Fruit fly (Drosophila melanogaster) whole organism, embryonic: Measurements from ENCODE around the gene CG31249.
A peak's percentile ranks its signal among the peaks of the same experiment; 100 is the strongest.

Experiments used
- CG10147 ChIP-seq: fragments of 200-800 bp; sonication (Bioruptor generic); optimal IDR thresholded peaks from 2 replicates; lab custom pipeline; 2019; ENCODE audit warnings: missing biosample characterization, mild to moderate bottlenecking, missing genetic modification characterization, moderate library complexity
- CG10274 ChIP-seq: fragments of 200-800 bp; sonication (Bioruptor generic); optimal IDR thresholded peaks from 3 replicates; lab custom pipeline; 2017; ENCODE audit warnings: missing biosample characterization, mild to moderate bottlenecking, missing genetic modification characterization
- CG11398 ChIP-seq: fragments of 200-800 bp; sonication (Bioruptor generic); optimal IDR thresholded peaks from 2 replicates; lab custom pipeline; 2016; ENCODE audit warnings: missing biosample characterization, missing genetic modification characterization
- CG11696 ChIP-seq: fragments of 200-800 bp; sonication (Bioruptor generic); IDR thresholded peaks from 2 replicates; pipeline ENCODE4 v1.3.6; 2022; ENCODE audit warnings: missing biosample characterization, missing genetic modification characterization
- CG12219 ChIP-seq: fragments of 200-800 bp; sonication (Bioruptor generic); optimal IDR thresholded peaks from 3 replicates; lab custom pipeline; 2018; ENCODE audit warnings: missing biosample characterization, mild to moderate bottlenecking, missing genetic modification characterization
- CG12942 ChIP-seq: fragments of 200-800 bp; sonication (Bioruptor generic); optimal IDR thresholded peaks from 3 replicates; lab custom pipeline; 2016; ENCODE audit warnings: missing biosample characterization, missing genetic modification characterization
- CG13624 ChIP-seq: fragments of 200-800 bp; sonication (Bioruptor generic); optimal IDR thresholded peaks from 2 replicates; lab custom pipeline; 2016; ENCODE audit warnings: missing biosample characterization, missing genetic modification characterization
- CG13894 ChIP-seq: fragments of 200-800 bp; sonication (Bioruptor generic); optimal IDR thresholded peaks from 3 replicates; lab custom pipeline; 2018; ENCODE audit warnings: missing biosample characterization, mild to moderate bottlenecking, missing genetic modification characterization, moderate library complexity
- CG14965 ChIP-seq: fragments of 200-800 bp; sonication (Bioruptor generic); optimal IDR thresholded peaks from 2 replicates; lab custom pipeline; 2016; ENCODE audit warnings: missing biosample characterization, missing genetic modification characterization, borderline replicate concordance
- CG16813 ChIP-seq: fragments of 200-800 bp; sonication (Bioruptor generic); IDR thresholded peaks from 3 replicates; pipeline ENCODE4 v1.3.6; 2022; ENCODE audit warnings: missing biosample characterization, missing genetic modification characterization; ENCODE audit not compliant: partially characterized antibody
- CG17186 ChIP-seq: fragments of 200-800 bp; sonication (Bioruptor generic); optimal IDR thresholded peaks from 3 replicates; lab custom pipeline; 2017; ENCODE audit warnings: missing biosample characterization, missing genetic modification reagents, missing genetic modification characterization
- CG17568 ChIP-seq: fragments of 200-800 bp; sonication (Bioruptor generic); optimal IDR thresholded peaks from 2 replicates; lab custom pipeline; 2018; ENCODE audit warnings: missing biosample characterization, mild to moderate bottlenecking, missing genetic modification characterization, moderate library complexity
- CG2199 ChIP-seq: fragments of 200-800 bp; sonication (Bioruptor generic); IDR thresholded peaks from 3 replicates; pipeline ENCODE4 v1.3.6; 2022; ENCODE audit warnings: missing biosample characterization, missing genetic modification characterization
- CG2712 ChIP-seq: fragments of 200-800 bp; optimal IDR thresholded peaks from 3 replicates; lab custom pipeline; 2019; ENCODE audit warnings: missing biosample characterization, mild to moderate bottlenecking, missing genetic modification characterization, moderate library complexity
- CG31224 ChIP-seq: fragments of 200-800 bp; sonication (Bioruptor generic); IDR thresholded peaks from 2 replicates; pipeline ENCODE4 v1.3.6; 2022; ENCODE audit warnings: missing biosample characterization, missing genetic modification characterization
- CG32532 ChIP-seq: fragments of 200-800 bp; sonication (Bioruptor generic); IDR thresholded peaks from 2 replicates; pipeline ENCODE4 v1.3.6; 2022; ENCODE audit warnings: missing biosample characterization, missing genetic modification characterization
- CG33557 ChIP-seq: fragments of 200-800 bp; sonication (Bioruptor generic); optimal IDR thresholded peaks from 2 replicates; lab custom pipeline; 2019; ENCODE audit warnings: missing biosample characterization, mild to moderate bottlenecking, missing genetic modification characterization, moderate library complexity
- CG6791 ChIP-seq: fragments of 200-800 bp; sonication (Bioruptor generic); IDR thresholded peaks from 3 replicates; pipeline ENCODE4 v1.3.6; 2022; ENCODE audit warnings: missing biosample characterization, missing genetic modification characterization; ENCODE audit not compliant: partially characterized antibody
- CG7839 ChIP-seq: fragments of 200-800 bp; sonication (Bioruptor generic); optimal IDR thresholded peaks from 3 replicates; lab custom pipeline; 2018; ENCODE audit warnings: missing biosample characterization, mild to moderate bottlenecking, missing genetic modification characterization, moderate library complexity
- CG7928 ChIP-seq: fragments of 200-800 bp; sonication (Bioruptor generic); optimal IDR thresholded peaks from 2 replicates; lab custom pipeline; 2017; ENCODE audit warnings: missing biosample characterization, mild to moderate bottlenecking, missing genetic modification characterization
- CG8290 ChIP-seq, 3 experiments: fragments of 200-800 bp; sonication (Bioruptor generic); optimal IDR thresholded peaks; 2 replicates each; lab custom pipeline; 2016 to 2019; ENCODE audit warnings: missing biosample characterization in 3 of 3, missing genetic modification characterization in 3 of 3, mild to moderate bottlenecking in 2 of 3, moderate library complexity in 1 of 3
- CG8924 ChIP-seq: fragments of 200-800 bp; optimal IDR thresholded peaks from 3 replicates; lab custom pipeline; 2019; ENCODE audit warnings: missing biosample characterization, mild to moderate bottlenecking, missing genetic modification characterization, moderate library complexity
- Camta ChIP-seq: fragments of 200-800 bp; sonication (Bioruptor generic); optimal IDR thresholded peaks from 2 replicates; lab custom pipeline; 2016; ENCODE audit warnings: missing biosample characterization, missing genetic modification characterization
- Dp ChIP-seq: fragments of 200-800 bp; sonication (Bioruptor generic); optimal IDR thresholded peaks from 2 replicates; lab custom pipeline; 2018; ENCODE audit warnings: missing biosample characterization, mild to moderate bottlenecking, missing genetic modification characterization, moderate library complexity
- E2f1 ChIP-seq: fragments of 200-800 bp; sonication (Bioruptor generic); IDR thresholded peaks from 2 replicates; pipeline ENCODE4 v1.3.6; 2022; ENCODE audit warnings: missing biosample characterization, missing genetic modification characterization
- Mad ChIP-seq: fragments of 200-800 bp; sonication (Bioruptor generic); optimal IDR thresholded peaks from 2 replicates; lab custom pipeline; 2016; ENCODE audit warnings: missing biosample characterization, missing genetic modification characterization
- Optix ChIP-seq: fragments of 200-800 bp; sonication (Bioruptor generic); IDR thresholded peaks from 3 replicates; pipeline ENCODE4 v1.3.6; 2022; ENCODE audit warnings: missing biosample characterization, missing genetic modification characterization
- Poxn ChIP-seq: fragments of 200-800 bp; sonication (Bioruptor generic); IDR thresholded peaks from 2 replicates; pipeline ENCODE4 v1.3.6; 2022; ENCODE audit warnings: missing biosample characterization, missing genetic modification characterization
- Side ChIP-seq: fragments of 200-800 bp; sonication (Bioruptor generic); optimal IDR thresholded peaks from 2 replicates; lab custom pipeline; 2016; ENCODE audit warnings: missing biosample characterization, missing genetic modification characterization
- Spps ChIP-seq: fragments of 200-800 bp; sonication (Bioruptor generic); optimal IDR thresholded peaks from 2 replicates; lab custom pipeline; 2018; ENCODE audit warnings: missing biosample characterization, mild to moderate bottlenecking, missing genetic modification characterization
- Taf1 ChIP-seq: fragments of 200-800 bp; sonication (Bioruptor generic); IDR thresholded peaks from 2 replicates; pipeline ENCODE4 v1.3.6; 2022; ENCODE audit warnings: missing biosample characterization, missing genetic modification characterization
- Usf ChIP-seq: fragments of 200-800 bp; sonication (Bioruptor generic); optimal IDR thresholded peaks from 2 replicates; lab custom pipeline; 2017; ENCODE audit warnings: missing genotype, missing biosample characterization, missing genetic modification characterization
- Xbp1 ChIP-seq: fragments of 200-800 bp; sonication (Bioruptor generic); optimal IDR thresholded peaks from 3 replicates; lab custom pipeline; 2016; ENCODE audit warnings: missing biosample characterization, mild to moderate bottlenecking, missing genetic modification characterization
- bsh ChIP-seq, 2 experiments: fragments of 200-800 bp; sonication (Bioruptor generic); optimal IDR thresholded peaks; 2 replicates each; lab custom pipeline; 2017 to 2018; ENCODE audit warnings: mild to moderate bottlenecking in 2 of 2, missing biosample characterization in 2 of 2, missing genetic modification characterization in 2 of 2, moderate library complexity in 1 of 2
- crp ChIP-seq, 2 experiments: fragments of 200-800 bp; sonication (Bioruptor generic); optimal IDR thresholded peaks; 2 replicates in 1 of 2; 3 replicates in 1 of 2; lab custom pipeline; 2017; ENCODE audit warnings: missing biosample characterization in 2 of 2, missing genetic modification characterization in 2 of 2, mild to moderate bottlenecking in 1 of 2, moderate library complexity in 1 of 2
- en ChIP-seq: fragments of 200-800 bp; sonication (Bioruptor generic); optimal IDR thresholded peaks from 2 replicates; lab custom pipeline; 2016; ENCODE audit warnings: missing biosample characterization, missing genetic modification characterization
- eve ChIP-seq, 2 experiments: fragments of >200 bp; optimal IDR thresholded peaks; 2 replicates each; lab custom pipeline; 2017; ENCODE audit warnings: missing biosample characterization in 2 of 2, missing genetic modification characterization in 2 of 2
- gro ChIP-seq: fragments of 200-800 bp; sonication (Bioruptor generic); optimal IDR thresholded peaks from 2 replicates; lab custom pipeline; 2016; ENCODE audit warnings: missing biosample characterization, missing genetic modification characterization
- gsb ChIP-seq: fragments of 200-800 bp; sonication (Bioruptor generic); IDR thresholded peaks from 2 replicates; pipeline ENCODE4 v1.3.6; 2022; ENCODE audit warnings: missing biosample characterization, missing genetic modification characterization
- lola ChIP-seq, 3 experiments: fragments of >200 bp in 2 of 3; fragments of 200-800 bp in 1 of 3; sonication (Bioruptor generic) in 1 of 3; optimal IDR thresholded peaks; 2 replicates each; lab custom pipeline; 2017 to 2019; ENCODE audit warnings: missing biosample characterization in 3 of 3, missing genetic modification characterization in 3 of 3, mild to moderate bottlenecking in 1 of 3, moderate library complexity in 1 of 3
- lov ChIP-seq, 2 experiments: fragments of 200-800 bp in 1 of 2; fragments of >200 bp in 1 of 2; sonication (Bioruptor generic) in 1 of 2; IDR thresholded peaks in 1 of 2; optimal IDR thresholded peaks in 1 of 2; 2 replicates in 1 of 2; 3 replicates in 1 of 2; pipeline versions ENCODE4 v1.3.6 to Lab custom; 2017 to 2022; ENCODE audit warnings: missing biosample characterization in 1 of 2, missing genetic modification characterization in 1 of 2
- luna ChIP-seq: fragments of 200-800 bp; sonication (Bioruptor generic); optimal IDR thresholded peaks from 2 replicates; lab custom pipeline; 2016; ENCODE audit warnings: missing biosample characterization, missing genetic modification characterization
- nau ChIP-seq: fragments of 200-800 bp; sonication (Bioruptor generic); optimal IDR thresholded peaks from 3 replicates; lab custom pipeline; 2017; ENCODE audit warnings: missing biosample characterization, mild to moderate bottlenecking, missing genetic modification characterization, missing genetic modification reagents
- phol ChIP-seq: fragments of 200-800 bp; sonication (Bioruptor generic); optimal IDR thresholded peaks from 3 replicates; lab custom pipeline; 2018; ENCODE audit warnings: missing biosample characterization, mild to moderate bottlenecking, missing genetic modification characterization, moderate library complexity
- sens ChIP-seq: fragments of 200-800 bp; sonication (Bioruptor generic); peaks from one replicate; lab custom pipeline; 2016; ENCODE audit warnings: missing biosample characterization, missing genetic modification characterization
- slp2 ChIP-seq: fragments of 200-800 bp; sonication (Bioruptor generic); optimal IDR thresholded peaks from 2 replicates; lab custom pipeline; 2016; ENCODE audit warnings: missing biosample characterization, missing genetic modification characterization
- stc ChIP-seq: fragments of 200-800 bp; sonication (Bioruptor generic); IDR thresholded peaks from 2 replicates; pipeline ENCODE4 v1.3.6; 2022; ENCODE audit warnings: missing biosample characterization, missing genetic modification characterization
- tx ChIP-seq: fragments of 200-800 bp; sonication (Bioruptor generic); optimal IDR thresholded peaks from 2 replicates; lab custom pipeline; 2016; ENCODE audit warnings: missing biosample characterization, missing genetic modification characterization
- yki ChIP-seq: fragments of >200 bp; optimal IDR thresholded peaks from 3 replicates; lab custom pipeline; 2018

The CG31249 gene

dm6 chr3R:17700488-17701130, 13.7 kb upstream of the CG31249 start (continued):
- TF ChIP-seq CG33557 (GFP tag; lab: Kevin White, UChicago), result peak; percentile 94
- TF ChIP-seq Xbp1 (GFP tag; lab: Kevin White, UChicago), result peak; percentile 97
- peak; percentile 53 for TF ChIP-seq CG13624 (GFP tag; lab: Kevin White, UChicago)
- no peak for TF ChIP-seq lov (optimal IDR thresholded peaks at IDR 0.05; lab: Kevin White, UChicago)
- TF ChIP-seq lov (GFP tag; IDR thresholded peaks at IDR 0.05; lab: Robert Waterston, UW), result peak; percentile 88
- peak; percentile 96 for TF ChIP-seq Taf1 (GFP tag; lab: Robert Waterston, UW)
- peak; percentile 28 for TF ChIP-seq Camta
- peak; percentile 90 for TF ChIP-seq CG10274
- TF ChIP-seq Poxn (GFP tag; lab: Robert Waterston, UW), result peak; percentile 93
- TF ChIP-seq nau (GFP tag; lab: Kevin White, UChicago), result no peak
- TF ChIP-seq CG6791, result no peak
- TF ChIP-seq E2f1 (GFP tag; lab: Robert Waterston, UW), result peak; percentile 99
- TF ChIP-seq CG10147 (GFP tag; lab: Kevin White, UChicago), result peak; percentile 98
- no peak for TF ChIP-seq CG16813 (GFP tag; lab: Robert Waterston, UW)
- peak; percentile 63 for TF ChIP-seq CG17186 (GFP tag; lab: Kevin White, UChicago)
- peak in 1 of 2 experiments; percentile 61 for TF ChIP-seq crp (GFP tag; optimal IDR thresholded peaks at IDR 0.05; lab: Kevin White, UChicago)
- peak; percentile 99 for TF ChIP-seq CG7839 (tag; lab: Kevin White, UChicago)
- TF ChIP-seq luna (GFP tag; lab: Kevin White, UChicago), result peak; percentile 46
- no peak for TF ChIP-seq eve (GFP tag; optimal IDR thresholded peaks at IDR 0.05; lab: Kevin White, UChicago)
- TF ChIP-seq tx, result peak; percentile 80
- peak; percentile 93 for TF ChIP-seq Optix
- TF ChIP-seq bsh (GFP tag; optimal IDR thresholded peaks at IDR 0.05; lab: Kevin White, UChicago), result peak; percentile 95 to 99
- peak; percentile 97 for TF ChIP-seq sens (GFP tag; lab: Kevin White, UChicago)
- peak; percentile 46 for TF ChIP-seq CG11398 (GFP tag; lab: Kevin White, UChicago)
- TF ChIP-seq CG8290 (GFP tag; optimal IDR thresholded peaks at IDR 0.05; lab: Kevin White, UChicago), result peak; percentile 92
- peak; percentile 44 to 52 for TF ChIP-seq CG8290 (tag; optimal IDR thresholded peaks at IDR 0.05; lab: Kevin White, UChicago)
- TF ChIP-seq Spps (tag; lab: Kevin White, UChicago), result peak; percentile 97
- TF ChIP-seq gro, result no peak
- TF ChIP-seq CG2199 (GFP tag; lab: Robert Waterston, UW), result peak; percentile 88
- no peak for TF ChIP-seq CG17568 (GFP tag; lab: Kevin White, UChicago)
- peak; percentile 75 for TF ChIP-seq CG7928 (GFP tag; lab: Kevin White, UChicago)
- peak; percentile 97 for TF ChIP-seq gsb (GFP tag; lab: Robert Waterston, UW)
- peak; percentile 93 for TF ChIP-seq CG11696 (GFP tag; lab: Robert Waterston, UW)
- TF ChIP-seq Dp (GFP tag; lab: Kevin White, UChicago), result peak; percentile 26
- TF ChIP-seq stc (GFP tag; lab: Robert Waterston, UW), result peak; percentile 99
- TF ChIP-seq slp2 (GFP tag; lab: Kevin White, UChicago), result peak; percentile 80
- TF ChIP-seq CG14965, result no peak
- TF ChIP-seq Mad (GFP tag; lab: Kevin White, UChicago), result peak; percentile 90
- TF ChIP-seq CG12942 (GFP tag; lab: Kevin White, UChicago), result peak; percentile 96
- peak; percentile 72 for TF ChIP-seq Side (GFP tag; lab: Kevin White, UChicago)
- peak; percentile 98 for TF ChIP-seq CG13894 (tag; lab: Kevin White, UChicago)
- peak; percentile 100 for TF ChIP-seq CG8924 (tag; lab: Kevin White, UChicago)
- TF ChIP-seq yki, result no peak
- TF ChIP-seq lola (GFP tag; optimal IDR thresholded peaks at IDR 0.05; lab: Kevin White, UChicago), result peak in 1 of 3 experiments; percentile 97
- peak; percentile 99 for TF ChIP-seq CG32532 (GFP tag; lab: Robert Waterston, UW)
- peak; percentile 95 for TF ChIP-seq Usf (GFP tag; lab: Kevin White, UChicago)
- peak; percentile 17 for TF ChIP-seq en
- peak; percentile 97 for TF ChIP-seq phol (tag; lab: Kevin White, UChicago)
- TF ChIP-seq CG2712 (tag; lab: Kevin White, UChicago), result peak; percentile 99
- peak; percentile 96 for TF ChIP-seq CG31224
- peak; percentile 92 for TF ChIP-seq CG12219 (GFP tag; lab: Kevin White, UChicago)
